Fruit fly (Drosophila melanogaster) Kc167 (cell line): ENCODE measurements around the gene Spn77Bc.

Experiments used
- Myc ChIP-seq: fragments of >200 bp; optimal IDR thresholded peaks from 2 replicates; lab custom pipeline; 2017; ENCODE audit warnings: missing external identifiers
- Sin3A ChIP-seq: fragments of >200 bp; optimal IDR thresholded peaks from 2 replicates; lab custom pipeline; 2018; ENCODE audit warnings: missing external identifiers
- psq ChIP-seq: fragments of >200 bp; optimal IDR thresholded peaks from 2 replicates; lab custom pipeline; 2017; ENCODE audit warnings: missing external identifiers
- ttk ChIP-seq: sonication (Bioruptor generic); optimal IDR thresholded peaks from 2 replicates; lab custom pipeline; 2017; ENCODE audit warnings: missing external identifiers

DNA sequence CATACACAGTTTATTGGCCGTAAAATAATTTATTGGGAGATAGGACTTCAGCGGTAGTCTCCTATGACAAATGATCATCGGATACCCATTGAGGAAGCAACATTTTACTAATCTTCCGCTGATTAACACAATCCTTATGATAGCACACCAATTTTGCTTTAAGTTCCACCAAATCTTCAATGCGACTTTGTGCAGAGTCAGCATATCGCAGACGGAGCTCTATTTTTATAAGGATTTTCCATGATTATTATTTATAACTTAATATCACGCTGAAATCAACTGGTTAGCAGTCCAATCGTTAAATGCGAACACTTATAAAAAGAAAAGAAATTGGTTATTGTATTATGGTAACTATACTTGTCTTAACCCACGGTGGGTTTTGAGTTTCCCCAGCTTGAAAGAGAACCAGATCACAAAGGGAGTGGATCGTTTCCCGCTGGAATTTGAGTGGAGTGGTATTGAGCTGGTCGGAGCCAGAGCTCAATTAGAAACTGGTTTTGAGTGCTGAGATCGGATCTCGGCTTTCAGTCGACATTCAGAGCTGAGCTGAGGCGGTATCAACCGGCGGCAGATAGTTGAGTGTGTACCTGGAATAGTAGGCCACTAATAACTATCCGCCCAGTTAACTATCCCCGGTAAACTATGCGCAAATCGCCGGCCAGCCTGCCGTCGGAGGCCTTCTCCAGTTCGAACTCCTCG lies 24.4 kb downstream of the Spn77Bc start, which contains the start of the genes Toll-9 and in:
- TF ChIP-seq Sin3A (no peak), psq (lab: Kevin White, UChicago) (no peak), ttk (lab: Kevin White, UChicago) (no peak), Myc (lab: Kevin White, UChicago) (no peak)
